Worm (Caenorhabditis elegans) whole organism, late embryonic: ENCODE results near the gene fdgt-2.

Experiments used
- ceh-31 ChIP-seq: sonication (generic microtip); optimal IDR thresholded peaks from 2 replicates; lab custom pipeline; 2016; ENCODE audit warnings: missing genetic modification characterization, missing compliant biosample characterization
- ceh-34 ChIP-seq: sonication (generic microtip); optimal IDR thresholded peaks from 2 replicates; lab custom pipeline; 2016; ENCODE audit warnings: mild to moderate bottlenecking, missing genetic modification characterization, missing compliant biosample characterization
- ceh-9 ChIP-seq: sonication (generic microtip); optimal IDR thresholded peaks from 2 replicates; lab custom pipeline; 2016; ENCODE audit warnings: mild to moderate bottlenecking, missing genetic modification characterization, inconsistent platforms, missing compliant biosample characterization
- dve-1 ChIP-seq: sonication (generic microtip); optimal IDR thresholded peaks from 2 replicates; lab custom pipeline; 2017; ENCODE audit warnings: antibody characterized with exemption, mild to moderate bottlenecking, missing genetic modification characterization, missing compliant biosample characterization
- fax-1 ChIP-seq: sonication (generic microtip); optimal IDR thresholded peaks from 2 replicates; lab custom pipeline; 2016; ENCODE audit warnings: missing genotype, missing genetic modification characterization, missing compliant biosample characterization
- hlh-30 ChIP-seq: sonication (generic microtip); optimal IDR thresholded peaks from 2 replicates; lab custom pipeline; 2017; ENCODE audit warnings: antibody characterized with exemption, missing genetic modification characterization, missing compliant biosample characterization; ENCODE audit not compliant: insufficient read depth
- hlh-8 ChIP-seq: sonication (generic microtip); optimal IDR thresholded peaks from 2 replicates; lab custom pipeline; 2016; ENCODE audit warnings: missing genotype, missing genetic modification characterization, missing compliant biosample characterization
- lim-6 ChIP-seq: sonication (generic microtip); optimal IDR thresholded peaks from 2 replicates; lab custom pipeline; 2016; ENCODE audit warnings: missing genetic modification characterization, missing compliant biosample characterization
- pha-4 ChIP-seq: fragments of 150-350 bp; optimal IDR thresholded peaks from 2 replicates; lab custom pipeline; 2018; ENCODE audit warnings: missing biosample characterization, missing genetic modification reagents, missing genetic modification characterization
- pqm-1 ChIP-seq: sonication (generic microtip); optimal IDR thresholded peaks from 2 replicates; lab custom pipeline; 2016; ENCODE audit warnings: missing genetic modification characterization, missing compliant biosample characterization

DNA sequence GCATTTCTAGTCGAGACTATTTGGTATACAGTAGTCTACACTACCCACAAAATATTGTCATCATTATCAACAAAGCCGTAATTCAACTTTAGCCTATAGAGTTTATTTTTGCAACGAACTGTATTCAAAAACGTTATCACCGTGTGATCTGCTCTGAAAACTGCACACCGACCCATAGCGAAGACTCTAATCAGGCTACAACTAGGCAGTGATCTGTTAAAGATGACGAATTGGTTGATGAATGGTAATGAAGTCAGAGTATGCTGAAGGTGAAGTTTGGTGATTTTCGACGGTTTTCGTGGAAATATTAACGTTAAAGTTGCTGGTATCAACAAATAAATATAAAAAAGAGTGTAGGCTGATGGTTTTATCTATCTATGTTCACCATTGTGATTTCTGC lies 30.5 kb upstream of the fdgt-2 start:
- TF ChIP-seq lim-6 (tag; lab: Kevin White, UChicago) (no peak), dve-1 (tag; lab: Kevin White, UChicago) (no peak), hlh-8 (tag; lab: Kevin White, UChicago) (no peak), fax-1 (tag; lab: Kevin White, UChicago) (no peak), hlh-30 (tag; lab: Kevin White, UChicago) (no peak), pqm-1 (tag; lab: Kevin White, UChicago) (no peak), ceh-34 (tag; lab: Kevin White, UChicago) (no peak), ceh-31 (tag; lab: Kevin White, UChicago) (no peak), pha-4 (tag; lab: Kevin White, UChicago) (no peak), ceh-9 (tag; lab: Kevin White, UChicago) (no peak)
